Worm (Caenorhabditis elegans) whole organism, L1 larva: ENCODE results near the gene nac-1.

Experiments used
- tbx-2 ChIP-seq: sonication (generic microtip); optimal IDR thresholded peaks from 2 replicates; lab custom pipeline; 2016; ENCODE audit warnings: missing genetic modification characterization, missing compliant biosample characterization
- zag-1 ChIP-seq: fragments of 150-350 bp; optimal IDR thresholded peaks from 2 replicates; lab custom pipeline; 2014; ENCODE audit warnings: missing biosample characterization, missing genetic modification characterization

DNA sequence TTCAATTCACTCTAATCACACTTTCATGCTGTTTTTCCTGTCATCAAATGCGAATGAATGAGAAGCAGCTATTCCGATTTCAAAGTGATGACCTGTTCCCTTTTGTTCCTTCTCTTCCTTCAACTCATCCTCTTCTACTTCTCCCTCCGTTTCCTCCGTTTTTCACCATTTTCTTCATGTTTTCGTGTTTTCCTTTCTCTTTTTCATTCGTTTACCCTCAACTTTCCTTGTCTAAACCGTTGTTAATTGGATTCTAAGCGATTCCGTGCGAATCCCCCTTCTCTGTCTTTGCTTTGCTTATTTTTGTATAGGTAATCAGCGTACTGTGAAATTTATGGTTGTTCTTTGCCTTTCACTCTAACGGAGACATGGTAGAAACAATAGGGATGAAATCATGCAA is 9.1 kb upstream of the nac-1 start:
- TF ChIP-seq zag-1 (tag; lab: Kevin White, UChicago) (no peak), tbx-2 (tag; lab: Kevin White, UChicago) (no peak)
